Worm (Caenorhabditis elegans) whole organism, L3 larva: ENCODE data around the gene nspg-1.
A peak's percentile ranks its signal among the peaks of the same experiment; 100 is the strongest.

Source experiments
- R02D3.7 ChIP-seq: fragments of 150-350 bp; optimal IDR thresholded peaks from 2 replicates; lab custom pipeline; 2014; ENCODE audit warnings: missing biosample characterization, missing genetic modification characterization
- ZK546.5 ChIP-seq: sonication (generic microtip); optimal IDR thresholded peaks from 2 replicates; lab custom pipeline; 2017; ENCODE audit warnings: missing biosample characterization, missing genetic modification characterization
- aly-2 ChIP-seq: fragments of 150-350 bp; optimal IDR thresholded peaks from 2 replicates; lab custom pipeline; 2014; ENCODE audit warnings: missing biosample characterization, missing genetic modification characterization
- ama-1 ChIP-seq: fragments of 150-350 bp; optimal IDR thresholded peaks from 2 replicates; lab custom pipeline; 2018
- ceh-16 ChIP-seq: sonication (generic microtip); optimal IDR thresholded peaks from 2 replicates; lab custom pipeline; 2017; ENCODE audit warnings: missing biosample characterization, missing genetic modification characterization
- ceh-28 ChIP-seq: fragments of 150-350 bp; optimal IDR thresholded peaks from 2 replicates; lab custom pipeline; 2014; ENCODE audit warnings: missing biosample characterization, missing genetic modification reagents, missing genetic modification characterization
- ceh-82 ChIP-seq: fragments of 150-350 bp; optimal IDR thresholded peaks from 2 replicates; lab custom pipeline; 2014; ENCODE audit warnings: missing biosample characterization, missing genetic modification characterization
- ceh-9 ChIP-seq: sonication (generic microtip); optimal IDR thresholded peaks from 2 replicates; lab custom pipeline; 2018; ENCODE audit warnings: missing biosample characterization, missing genetic modification characterization
- daf-12 ChIP-seq: fragments of 150-350 bp; optimal IDR thresholded peaks from 2 replicates; lab custom pipeline; 2014; ENCODE audit warnings: missing biosample characterization, missing genetic modification reagents, missing genetic modification characterization
- egl-5 ChIP-seq: fragments of 150-350 bp; optimal IDR thresholded peaks from 2 replicates; lab custom pipeline; 2017; ENCODE audit warnings: missing biosample characterization, missing genetic modification reagents, missing genetic modification characterization, inconsistent platforms
- elt-1 ChIP-seq: fragments of 150-350 bp; optimal IDR thresholded peaks from 2 replicates; lab custom pipeline; 2014; ENCODE audit warnings: missing biosample characterization, missing genetic modification characterization
- elt-2 ChIP-seq: sonication (generic microtip); optimal IDR thresholded peaks from 2 replicates; lab custom pipeline; 2016; ENCODE audit warnings: missing genetic modification reagents, mild to moderate bottlenecking, missing genetic modification characterization, missing compliant biosample characterization
- elt-3 ChIP-seq, 3 experiments: fragments of 150-350 bp in 1 of 3; sonication (generic microtip) in 2 of 3; optimal IDR thresholded peaks; 2 replicates in 2 of 3; 4 replicates in 1 of 3; lab custom pipeline; 2014 to 2017; ENCODE audit warnings: missing biosample characterization in 3 of 3, missing genetic modification characterization in 3 of 3
- fkh-10 ChIP-seq: sonication (generic microtip); optimal IDR thresholded peaks from 2 replicates; lab custom pipeline; 2017; ENCODE audit warnings: missing biosample characterization, missing genetic modification reagents, missing genetic modification characterization
- fkh-2 ChIP-seq: fragments of 150-350 bp; optimal IDR thresholded peaks from 2 replicates; lab custom pipeline; 2014; ENCODE audit warnings: missing biosample characterization, missing genetic modification reagents, missing genetic modification characterization
- hmg-11 ChIP-seq: sonication (generic microtip); optimal IDR thresholded peaks from 2 replicates; lab custom pipeline; 2016; ENCODE audit warnings: missing genetic modification characterization, missing compliant biosample characterization
- jun-1 ChIP-seq: fragments of 150-350 bp; optimal IDR thresholded peaks from 2 replicates; lab custom pipeline; 2014; ENCODE audit warnings: missing biosample characterization, missing genetic modification reagents, missing genetic modification characterization
- lin-15B ChIP-seq: fragments of 150-350 bp; optimal IDR thresholded peaks from 2 replicates; lab custom pipeline; 2014; ENCODE audit warnings: missing biosample characterization, missing genetic modification characterization
- lin-39 ChIP-seq: fragments of 150-350 bp; optimal IDR thresholded peaks from 2 replicates; lab custom pipeline; 2018; ENCODE audit warnings: missing biosample characterization, missing genetic modification reagents, missing genetic modification characterization
- lsy-12 ChIP-seq: sonication (generic microtip); optimal IDR thresholded peaks from 2 replicates; lab custom pipeline; 2016; ENCODE audit warnings: mild to moderate bottlenecking, missing genetic modification characterization, missing compliant biosample characterization
- mml-1 ChIP-seq: fragments of 150-350 bp; sonication (generic microtip); optimal IDR thresholded peaks from 3 replicates; lab custom pipeline; 2014; ENCODE audit warnings: missing biosample characterization, missing genetic modification characterization
- nfya-1 ChIP-seq: sonication (generic microtip); optimal IDR thresholded peaks from 2 replicates; lab custom pipeline; 2017; ENCODE audit warnings: missing genetic modification characterization, mild to moderate bottlenecking, missing compliant biosample characterization, antibody characterized with exemption, moderate library complexity; ENCODE audit not compliant: insufficient read depth
- nhr-12 ChIP-seq: fragments of 150-350 bp; optimal IDR thresholded peaks from 2 replicates; lab custom pipeline; 2014; ENCODE audit warnings: missing biosample characterization, missing genetic modification characterization
- nhr-23 ChIP-seq: fragments of 150-350 bp; optimal IDR thresholded peaks from 2 replicates; lab custom pipeline; 2014; ENCODE audit warnings: missing biosample characterization, missing genetic modification reagents, missing genetic modification characterization
- nhr-25 ChIP-seq: sonication (generic microtip); optimal IDR thresholded peaks from 2 replicates; lab custom pipeline; 2017; ENCODE audit warnings: missing biosample characterization, missing genetic modification characterization
- nhr-28 ChIP-seq: fragments of 150-350 bp; optimal IDR thresholded peaks from 2 replicates; lab custom pipeline; 2014; ENCODE audit warnings: missing biosample characterization, missing genetic modification characterization
- nhr-43 ChIP-seq: sonication (generic microtip); optimal IDR thresholded peaks from 2 replicates; lab custom pipeline; 2016; ENCODE audit warnings: mild to moderate bottlenecking, missing genetic modification characterization, missing compliant biosample characterization; ENCODE audit not compliant: poor library complexity, severe bottlenecking
- nhr-77 ChIP-seq: fragments of 150-350 bp; optimal IDR thresholded peaks from 2 replicates; lab custom pipeline; 2014; ENCODE audit warnings: missing biosample characterization, missing genetic modification characterization
- pha-4 ChIP-seq: fragments of 150-350 bp; optimal IDR thresholded peaks from 2 replicates; lab custom pipeline; 2014; ENCODE audit warnings: missing biosample characterization, missing genetic modification reagents, missing genetic modification characterization
- pqm-1 ChIP-seq: fragments of 150-350 bp; optimal IDR thresholded peaks from 2 replicates; lab custom pipeline; 2017; ENCODE audit warnings: missing biosample characterization, missing genetic modification characterization, inconsistent platforms
- tbx-2 ChIP-seq: sonication (generic microtip); optimal IDR thresholded peaks from 2 replicates; lab custom pipeline; 2016; ENCODE audit warnings: mild to moderate bottlenecking, missing genetic modification characterization, missing compliant biosample characterization
- unc-62 ChIP-seq: fragments of 150-350 bp; sonication (generic microtip); optimal IDR thresholded peaks from 4 replicates; lab custom pipeline; 2014; ENCODE audit warnings: missing biosample characterization, missing genetic modification reagents, missing genetic modification characterization
- zag-1 ChIP-seq: fragments of 150-350 bp; optimal IDR thresholded peaks from 2 replicates; lab custom pipeline; 2014; ENCODE audit warnings: missing biosample characterization, missing genetic modification characterization
- ztf-11 ChIP-seq: fragments of 150-350 bp; optimal IDR thresholded peaks from 2 replicates; lab custom pipeline; 2014; ENCODE audit warnings: missing biosample characterization, missing genetic modification characterization
- ztf-4 ChIP-seq: fragments of 150-350 bp; optimal IDR thresholded peaks from 2 replicates; lab custom pipeline; 2014; ENCODE audit warnings: missing biosample characterization, missing genetic modification characterization

Gene nspg-1

ce11 chrV:12901301-12901700 is 33.4 kb upstream of the nspg-1 start:
- peak; percentile 21 for TF ChIP-seq fkh-10 (GFP tag; lab: Kevin White, UChicago)
- no peak for TF ChIP-seq ceh-16 (tag; lab: Kevin White, UChicago)

- TF ChIP-seq hmg-11 (tag; lab: Kevin White, UChicago) (no peak), lin-15B (tag; lab: Kevin White, UChicago) (no peak), nhr-28 (no peak), lsy-12 (tag; lab: Kevin White, UChicago) (no peak), daf-12 (tag; lab: Kevin White, UChicago) (no peak), lin-39 (tag; lab: Kevin White, UChicago) (peak; percentile 65)
These were observed 30.8 kb upstream of the nspg-1 start for ce11 chrV:12898583-12899232.

ce11 chrV:12897338-12897737 is 29.4 kb upstream of the nspg-1 start:
- TF ChIP-seq ZK546.5 (no peak), zag-1 (no peak), lin-39 (tag; lab: Kevin White, UChicago) (no peak), nhr-43 (tag; lab: Kevin White, UChicago) (no peak), lsy-12 (tag; lab: Kevin White, UChicago) (no peak), fkh-10 (GFP tag; lab: Kevin White, UChicago) (no peak), ceh-16 (tag; lab: Kevin White, UChicago) (no peak), ceh-28 (tag; lab: Kevin White, UChicago) (no peak), nfya-1 (tag; lab: Kevin White, UChicago) (no peak), nhr-77 (tag; lab: Kevin White, UChicago) (no peak)

- TF ChIP-seq R02D3.7 (no peak), ceh-9 (tag; lab: Kevin White, UChicago) (no peak), jun-1 (tag; lab: Kevin White, UChicago) (no peak)
These were observed 29.0 kb upstream of the nspg-1 start for ce11 chrV:12896850-12897249.

- TF ChIP-seq egl-5 (no peak), pha-4 (no peak), lin-39 (tag; lab: Kevin White, UChicago) (peak; percentile 38)
- TF ChIP-seq, all 47 proteins: peak for 1
These were observed 27.9 kb upstream of the nspg-1 start, which contains the start of gene ttbk-7 for ce11 chrV:12895772-12896171. ttbk-7 (minus strand) TSS chrV:12895872.

ce11 chrV:12885860-12886259 is 18.0 kb upstream of the nspg-1 start, which contains the start of gene glb-24:
glb-24 (minus strand) TSS chrV:12885960.
- TF ChIP-seq ZK546.5 (no peak), ceh-82 (tag; lab: Kevin White, UChicago) (no peak), ceh-28 (tag; lab: Kevin White, UChicago) (no peak), elt-3 (tag; optimal IDR thresholded peaks at IDR 0.05; lab: Kevin White, UChicago) (no peak), mml-1 (no peak), unc-62 (GFP tag; lab: Kevin White, UChicago) (no peak)
- TF ChIP-seq, all 47 proteins: peak for 0

ce11 chrV:12882370-12882769 is 14.5 kb upstream of the nspg-1 start:
- TF ChIP-seq zag-1 (no peak), pha-4 (no peak)

ce11 chrV:12881396-12881795 is 13.5 kb upstream of the nspg-1 start:
- TF ChIP-seq ztf-4 (no peak), nhr-25 (tag; lab: Kevin White, UChicago) (peak; percentile 5)

ce11 chrV:12879349-12879748 is 11.5 kb upstream of the nspg-1 start:
- TF ChIP-seq nhr-28 (no peak), ama-1 (lab: Kevin White, UChicago) (peak; percentile 36), nhr-43 (tag; lab: Kevin White, UChicago) (peak; percentile 13), ZK546.5 (no peak), elt-3 (tag; optimal IDR thresholded peaks at IDR 0.05; lab: Kevin White, UChicago) (no peak), aly-2 (no peak), ztf-11 (tag; lab: Kevin White, UChicago) (no peak), nhr-23 (tag; lab: Kevin White, UChicago) (no peak), lin-15B (tag; lab: Kevin White, UChicago) (no peak), nhr-25 (tag; lab: Kevin White, UChicago) (peak; percentile 70), unc-62 (GFP tag; lab: Kevin White, UChicago) (no peak), lsy-12 (tag; lab: Kevin White, UChicago) (no peak), zag-1 (no peak), fkh-2 (tag; lab: Kevin White, UChicago) (no peak), nhr-12 (no peak), elt-2 (no peak), pqm-1 (tag; lab: Kevin White, UChicago) (no peak), tbx-2 (tag; lab: Kevin White, UChicago) (no peak), elt-1 (tag; lab: Kevin White, UChicago) (no peak)
